Worm (Caenorhabditis elegans) whole organism, midembryonic: ENCODE measurements around the gene lag-2.
A peak's percentile ranks its signal among the peaks of the same experiment; 100 is the strongest.

Experiments
- T22C8.4 ChIP-seq: fragments of 200-800 bp; sonication (Bioruptor generic); IDR thresholded peaks from 2 replicates; pipeline ENCODE4 v1.3.6; 2022; ENCODE audit warnings: missing genetic modification characterization, missing compliant biosample characterization
- cog-1 ChIP-seq: sonication (generic microtip); optimal IDR thresholded peaks from 2 replicates; lab custom pipeline; 2016; ENCODE audit warnings: missing genetic modification characterization, missing compliant biosample characterization
- flt-1 ChIP-seq: fragments of 200-800 bp; sonication (Bioruptor generic); IDR thresholded peaks from 2 replicates; pipeline ENCODE4 v1.3.6; 2022; ENCODE audit warnings: missing genetic modification characterization, missing compliant biosample characterization
- klf-2 ChIP-seq: fragments of 200-800 bp; sonication (Bioruptor generic); conservative IDR thresholded peaks from 2 replicates; pipeline ENCODE4 v1.3.6; 2022; ENCODE audit warnings: missing genetic modification reagents, missing genetic modification characterization, missing compliant biosample characterization
- med-1 ChIP-seq: sonication (generic microtip); optimal IDR thresholded peaks from 2 replicates; lab custom pipeline; 2017; ENCODE audit warnings: missing genetic modification characterization, mild to moderate bottlenecking, missing compliant biosample characterization, antibody characterized with exemption, missing genetic modification reagents; ENCODE audit not compliant: insufficient read depth
- ref-1 ChIP-seq: fragments of 200-800 bp; sonication (Bioruptor generic); conservative IDR thresholded peaks from 2 replicates; pipeline ENCODE4 v1.3.6; 2022; ENCODE audit warnings: missing genetic modification reagents, missing genetic modification characterization, missing compliant biosample characterization
- tab-1 ChIP-seq: fragments of 200-800 bp; sonication (Bioruptor generic); IDR thresholded peaks from 2 replicates; pipeline ENCODE4 v1.3.6; 2022; ENCODE audit warnings: missing genetic modification characterization, missing compliant biosample characterization
- ztf-23 ChIP-seq: fragments of 200-800 bp; sonication (Bioruptor generic); IDR thresholded peaks from 2 replicates; pipeline ENCODE4 v1.3.6; 2022; ENCODE audit warnings: missing genetic modification reagents, missing genetic modification characterization, missing compliant biosample characterization
- ztf-29 ChIP-seq: fragments of 200-800 bp; sonication (Bioruptor generic); IDR thresholded peaks from 2 replicates; pipeline ENCODE4 v1.3.6; 2022; ENCODE audit warnings: missing genetic modification reagents, missing genetic modification characterization, missing compliant biosample characterization

Gene lag-2

ce11 chrV:3188043-3188442, at the start of gene lag-2:
TSS of gene lag-2 (plus strand) at chrV:3188343.
- TF ChIP-seq cog-1 (tag; lab: Kevin White, UChicago) (no peak), klf-2 (GFP tag; lab: Robert Waterston, UW) (no peak), tab-1 (no peak), T22C8.4 (GFP tag; lab: Robert Waterston, UW) (no peak), flt-1 (GFP tag; lab: Robert Waterston, UW) (no peak), ztf-23 (GFP tag; lab: Robert Waterston, UW) (no peak), ref-1 (GFP tag; lab: Robert Waterston, UW) (no peak)

- TF ChIP-seq klf-2 (GFP tag; lab: Robert Waterston, UW) (no peak), ref-1 (GFP tag; lab: Robert Waterston, UW) (no peak), flt-1 (GFP tag; lab: Robert Waterston, UW) (no peak), T22C8.4 (GFP tag; lab: Robert Waterston, UW) (no peak), tab-1 (no peak), ztf-23 (GFP tag; lab: Robert Waterston, UW) (no peak), cog-1 (tag; lab: Kevin White, UChicago) (no peak), med-1 (GFP tag; lab: Kevin White, UChicago) (no peak), ztf-29 (no peak)
Measured at ce11 chrV:3138488-3138887, 49.7 kb upstream of the lag-2 start, which contains the start of the genes irld-3 and F02C9.1. TSS of gene irld-3 (minus strand) at chrV:3138588. TSS of gene F02C9.1 (plus strand) at chrV:3138703.

- TF ChIP-seq med-1 (GFP tag; lab: Kevin White, UChicago), result no peak
- TF ChIP-seq flt-1 (GFP tag; lab: Robert Waterston, UW), result no peak
- no peak for TF ChIP-seq cog-1 (tag; lab: Kevin White, UChicago)
- no peak for TF ChIP-seq klf-2 (GFP tag; lab: Robert Waterston, UW)
- no peak for TF ChIP-seq ztf-29
- no peak for TF ChIP-seq tab-1
- TF ChIP-seq T22C8.4 (GFP tag; lab: Robert Waterston, UW), result no peak
- no peak for TF ChIP-seq ref-1 (GFP tag; lab: Robert Waterston, UW)
- TF ChIP-seq ztf-23 (GFP tag; lab: Robert Waterston, UW), result no peak
Measured at ce11 chrV:3141190-3141589, 47.0 kb upstream of the lag-2 start, which contains the start of gene srab-9. TSS of gene srab-9 (minus strand) at chrV:3141290.

ce11 chrV:3144494-3144893, 43.6 kb upstream of the lag-2 start, which contains the start of gene srab-10:
TSS of gene srab-10 (minus strand) at chrV:3144594.
- no peak for TF ChIP-seq ztf-29
- TF ChIP-seq med-1 (GFP tag; lab: Kevin White, UChicago), result no peak
- no peak for TF ChIP-seq T22C8.4 (GFP tag; lab: Robert Waterston, UW)
- TF ChIP-seq klf-2 (GFP tag; lab: Robert Waterston, UW), result no peak
- TF ChIP-seq ztf-23 (GFP tag; lab: Robert Waterston, UW), result no peak
- no peak for TF ChIP-seq flt-1 (GFP tag; lab: Robert Waterston, UW)
- no peak for TF ChIP-seq cog-1 (tag; lab: Kevin White, UChicago)
- TF ChIP-seq ref-1 (GFP tag; lab: Robert Waterston, UW), result no peak
- TF ChIP-seq tab-1, result no peak

- TF ChIP-seq ztf-29, result no peak
- TF ChIP-seq tab-1, result 0 out of 2 replicates have a peak, but pooled peaks have one; percentile 37
- no peak for TF ChIP-seq ztf-23 (GFP tag; lab: Robert Waterston, UW)
Measured at ce11 chrV:3145241-3145640, 42.9 kb upstream of the lag-2 start.

ce11 chrV:3146932-3147331, 41.2 kb upstream of the lag-2 start, which contains the start of gene srab-11:
TSS of gene srab-11 (minus strand) at chrV:3147032.
- TF ChIP-seq klf-2 (GFP tag; lab: Robert Waterston, UW) (no peak), T22C8.4 (GFP tag; lab: Robert Waterston, UW) (no peak), ztf-29 (no peak)

ce11 chrV:3149910-3150428, 38.2 kb upstream of the lag-2 start:
- no peak for TF ChIP-seq ztf-29

ce11 chrV:3151862-3152261, 36.3 kb upstream of the lag-2 start, which contains the start of gene srab-6:
TSS of gene srab-6 (minus strand) at chrV:3151962.
- TF ChIP-seq ztf-23 (GFP tag; lab: Robert Waterston, UW) (no peak), ref-1 (GFP tag; lab: Robert Waterston, UW) (no peak)

ce11 chrV:3155072-3155471, 33.1 kb upstream of the lag-2 start, which contains the start of gene srab-7:
TSS of gene srab-7 (minus strand) at chrV:3155172.
- no peak for TF ChIP-seq flt-1 (GFP tag; lab: Robert Waterston, UW)
- TF ChIP-seq tab-1, result no peak
- TF ChIP-seq ref-1 (GFP tag; lab: Robert Waterston, UW), result no peak
- TF ChIP-seq cog-1 (tag; lab: Kevin White, UChicago), result no peak
- TF ChIP-seq ztf-23 (GFP tag; lab: Robert Waterston, UW), result no peak
- TF ChIP-seq ztf-29, result no peak
- no peak for TF ChIP-seq T22C8.4 (GFP tag; lab: Robert Waterston, UW)
- no peak for TF ChIP-seq med-1 (GFP tag; lab: Kevin White, UChicago)
- no peak for TF ChIP-seq klf-2 (GFP tag; lab: Robert Waterston, UW)

ce11 chrV:3156786-3157185, 31.4 kb upstream of the lag-2 start, which contains the start of gene exh-1:
TSS of gene exh-1 (plus strand) at chrV:3157086.
- TF ChIP-seq T22C8.4 (GFP tag; lab: Robert Waterston, UW) (no peak), ztf-23 (GFP tag; lab: Robert Waterston, UW) (no peak), ref-1 (GFP tag; lab: Robert Waterston, UW) (no peak), ztf-29 (no peak), med-1 (GFP tag; lab: Kevin White, UChicago) (no peak), tab-1 (no peak), flt-1 (GFP tag; lab: Robert Waterston, UW) (no peak), klf-2 (GFP tag; lab: Robert Waterston, UW) (no peak), cog-1 (tag; lab: Kevin White, UChicago) (no peak)
